Fruit fly (Drosophila melanogaster) whole organism, prepupa: Measurements from ENCODE around the gene yrt.
A peak's percentile ranks its signal among the peaks of the same experiment; 100 is the strongest.

Experiments
- CG10631 ChIP-seq: fragments of 200-800 bp; sonication (Bioruptor generic); optimal IDR thresholded peaks from 2 replicates; lab custom pipeline; 2016; ENCODE audit warnings: missing biosample characterization, missing genetic modification characterization
- CG10669 ChIP-seq: fragments of 200-800 bp; sonication (Bioruptor generic); optimal IDR thresholded peaks from 3 replicates; lab custom pipeline; 2018; ENCODE audit warnings: missing biosample characterization, mild to moderate bottlenecking, missing genetic modification characterization, moderate library complexity
- CG11294 ChIP-seq: fragments of 200-800 bp; sonication (Bioruptor generic); IDR thresholded peaks from 2 replicates; pipeline ENCODE4 v1.3.6; 2022; ENCODE audit warnings: missing biosample characterization, missing genetic modification characterization
- CG11762 ChIP-seq: fragments of 200-800 bp; sonication (Bioruptor generic); optimal IDR thresholded peaks from 3 replicates; lab custom pipeline; 2016; ENCODE audit warnings: missing biosample characterization, missing genetic modification characterization; ENCODE audit not compliant: insufficient read depth
- CG11902 ChIP-seq: fragments of 200-800 bp; sonication (Bioruptor generic); optimal IDR thresholded peaks from 3 replicates; lab custom pipeline; 2016; ENCODE audit warnings: missing biosample characterization, missing genetic modification characterization
- CG15336 ChIP-seq: fragments of 200-800 bp; sonication (Bioruptor generic); IDR thresholded peaks from 2 replicates; pipeline ENCODE4 v1.3.6; 2022; ENCODE audit warnings: missing biosample characterization, missing genetic modification characterization
- CG1621 ChIP-seq: fragments of 200-800 bp; sonication (Bioruptor generic); optimal IDR thresholded peaks from 3 replicates; lab custom pipeline; 2018; ENCODE audit warnings: missing biosample characterization, mild to moderate bottlenecking, missing genetic modification characterization
- CG16779 ChIP-seq: fragments of 200-800 bp; sonication (Bioruptor generic); optimal IDR thresholded peaks from 3 replicates; lab custom pipeline; 2017; ENCODE audit warnings: missing biosample characterization, mild to moderate bottlenecking, missing genetic modification characterization
- CG3032 ChIP-seq: fragments of 200-800 bp; optimal IDR thresholded peaks from 2 replicates; lab custom pipeline; 2019; ENCODE audit warnings: missing biosample characterization, mild to moderate bottlenecking, missing genetic modification characterization, moderate library complexity
- CG31627 ChIP-seq: fragments of 200-800 bp; sonication (Bioruptor generic); optimal IDR thresholded peaks from 3 replicates; lab custom pipeline; 2016; ENCODE audit warnings: missing biosample characterization, missing genetic modification characterization
- CG32006 ChIP-seq: fragments of 200-800 bp; sonication (Bioruptor generic); optimal IDR thresholded peaks from 3 replicates; lab custom pipeline; 2017; ENCODE audit warnings: missing biosample characterization, mild to moderate bottlenecking, missing genetic modification characterization
- CG34406 ChIP-seq: fragments of 200-800 bp; sonication (Bioruptor generic); optimal IDR thresholded peaks from 3 replicates; lab custom pipeline; 2016; ENCODE audit warnings: missing biosample characterization, missing genetic modification characterization
- CG6163 ChIP-seq: fragments of 200-800 bp; sonication (Bioruptor generic); IDR thresholded peaks from 3 replicates; pipeline ENCODE4 v1.3.6; 2022; ENCODE audit warnings: missing biosample characterization, missing genetic modification characterization
- CG6276 ChIP-seq: fragments of 200-800 bp; sonication (Bioruptor generic); optimal IDR thresholded peaks from 2 replicates; lab custom pipeline; 2017; ENCODE audit warnings: missing biosample characterization, mild to moderate bottlenecking, missing genetic modification characterization
- CG6792 ChIP-seq: fragments of 200-800 bp; sonication (Bioruptor generic); optimal IDR thresholded peaks from 3 replicates; lab custom pipeline; 2016; ENCODE audit warnings: missing biosample characterization, missing genetic modification characterization
- CG6808 ChIP-seq: fragments of 200-800 bp; sonication (Bioruptor generic); optimal IDR thresholded peaks from 3 replicates; lab custom pipeline; 2017; ENCODE audit warnings: missing biosample characterization, missing genetic modification characterization, mild to moderate bottlenecking, moderate library complexity, missing genetic modification reagents
- CG7368 ChIP-seq: fragments of 200-800 bp; sonication (Bioruptor generic); optimal IDR thresholded peaks from 3 replicates; lab custom pipeline; 2016; ENCODE audit warnings: missing biosample characterization, missing genetic modification characterization
- CG8119 ChIP-seq: fragments of 200-800 bp; sonication (Bioruptor generic); IDR thresholded peaks from 3 replicates; pipeline ENCODE4 v1.3.6; 2022; ENCODE audit warnings: missing biosample characterization, missing genetic modification characterization
- CG8319 ChIP-seq: fragments of 200-800 bp; sonication (Bioruptor generic); optimal IDR thresholded peaks from 3 replicates; lab custom pipeline; 2016; ENCODE audit warnings: missing biosample characterization, missing genetic modification characterization
- CG9139 ChIP-seq: fragments of 200-800 bp; sonication (Bioruptor generic); optimal IDR thresholded peaks from 3 replicates; lab custom pipeline; 2017; ENCODE audit warnings: missing biosample characterization, mild to moderate bottlenecking, missing genetic modification characterization
- Eip78C ChIP-seq: fragments of 200-800 bp; sonication (Bioruptor generic); peaks from one replicate; lab custom pipeline; 2016; ENCODE audit warnings: missing biosample characterization, missing genetic modification characterization
- Eip93F ChIP-seq: fragments of 200-800 bp; sonication (Bioruptor generic); optimal IDR thresholded peaks from 2 replicates; lab custom pipeline; 2016; ENCODE audit warnings: missing biosample characterization, mild to moderate bottlenecking, missing genetic modification characterization
- Gug ChIP-seq: fragments of 200-800 bp; sonication (Bioruptor generic); IDR thresholded peaks from 2 replicates; pipeline ENCODE4 v1.3.6; 2022; ENCODE audit warnings: missing biosample characterization, missing genetic modification characterization
- Hr39 ChIP-seq: fragments of 200-800 bp; sonication (Bioruptor generic); optimal IDR thresholded peaks from 2 replicates; lab custom pipeline; 2016; ENCODE audit warnings: missing biosample characterization, missing genetic modification characterization
- Hr4 ChIP-seq: fragments of 200-800 bp; sonication (Bioruptor generic); optimal IDR thresholded peaks from 3 replicates; lab custom pipeline; 2016; ENCODE audit warnings: missing biosample characterization, missing genetic modification characterization
- Lpt ChIP-seq: fragments of 200-800 bp; sonication (Bioruptor generic); optimal IDR thresholded peaks from 3 replicates; lab custom pipeline; 2016; ENCODE audit warnings: missing biosample characterization, missing genetic modification characterization
- Smox ChIP-seq: fragments of 200-800 bp; sonication (Bioruptor generic); optimal IDR thresholded peaks from 3 replicates; lab custom pipeline; 2016; ENCODE audit warnings: missing biosample characterization, missing genetic modification characterization
- achi ChIP-seq: fragments of 200-800 bp; sonication (Bioruptor generic); optimal IDR thresholded peaks from 3 replicates; lab custom pipeline; 2016; ENCODE audit warnings: missing biosample characterization, missing genetic modification characterization
- dac ChIP-seq: fragments of 200-800 bp; sonication (Bioruptor generic); optimal IDR thresholded peaks from 2 replicates; lab custom pipeline; 2017; ENCODE audit warnings: missing biosample characterization, mild to moderate bottlenecking, missing genetic modification characterization
- dsx ChIP-seq: fragments of 200-800 bp; optimal IDR thresholded peaks from 3 replicates; lab custom pipeline; 2019; ENCODE audit warnings: missing biosample characterization, mild to moderate bottlenecking, missing genetic modification characterization, moderate library complexity; ENCODE audit not compliant: poor library complexity, severe bottlenecking
- eg ChIP-seq: fragments of 200-800 bp; sonication (Bioruptor generic); IDR thresholded peaks from 3 replicates; pipeline ENCODE4 v1.3.6; 2022; ENCODE audit warnings: missing biosample characterization, missing genetic modification characterization
- net ChIP-seq: fragments of 200-800 bp; sonication (Bioruptor generic); optimal IDR thresholded peaks from 3 replicates; lab custom pipeline; 2016; ENCODE audit warnings: missing biosample characterization, missing genetic modification characterization
- salr ChIP-seq, 2 experiments: fragments of 200-800 bp; sonication (Bioruptor generic); optimal IDR thresholded peaks; 3 replicates each; lab custom pipeline; 2016 to 2018; ENCODE audit warnings: missing biosample characterization in 2 of 2, missing genetic modification characterization in 2 of 2, mild to moderate bottlenecking in 1 of 2
- topi ChIP-seq: fragments of 200-800 bp; sonication (Bioruptor generic); optimal IDR thresholded peaks from 3 replicates; lab custom pipeline; 2016; ENCODE audit warnings: missing biosample characterization, missing genetic modification characterization

The yrt gene

dm6 chr3R:13425470-13426033, 9.2 kb downstream of the yrt start, which contains the start of gene Act87E (continued):
- TF ChIP-seq CG6276 (GFP tag; lab: Kevin White, UChicago) (peak; percentile 28), Hr39 (GFP tag; lab: Kevin White, UChicago) (no peak), Lpt (GFP tag; lab: Kevin White, UChicago) (no peak), achi (GFP tag; lab: Kevin White, UChicago) (peak; percentile 19), dac (no peak), dsx (GFP tag; lab: Kevin White, UChicago) (peak; percentile 23), CG1621 (no peak), Eip78C (GFP tag; lab: Kevin White, UChicago) (peak; percentile 77), CG3032 (tag; lab: Kevin White, UChicago) (peak; percentile 49), CG7368 (GFP tag; lab: Kevin White, UChicago) (no peak), CG16779 (tag; lab: Kevin White, UChicago) (no peak), CG31627 (GFP tag; lab: Kevin White, UChicago) (no peak), CG10631 (GFP tag; lab: Kevin White, UChicago) (peak; percentile 58), CG8119 (GFP tag; lab: Robert Waterston, UW) (peak; percentile 64), CG8319 (GFP tag; lab: Kevin White, UChicago) (no peak), CG6808 (GFP tag; lab: Kevin White, UChicago) (peak; percentile 54)

DNA sequence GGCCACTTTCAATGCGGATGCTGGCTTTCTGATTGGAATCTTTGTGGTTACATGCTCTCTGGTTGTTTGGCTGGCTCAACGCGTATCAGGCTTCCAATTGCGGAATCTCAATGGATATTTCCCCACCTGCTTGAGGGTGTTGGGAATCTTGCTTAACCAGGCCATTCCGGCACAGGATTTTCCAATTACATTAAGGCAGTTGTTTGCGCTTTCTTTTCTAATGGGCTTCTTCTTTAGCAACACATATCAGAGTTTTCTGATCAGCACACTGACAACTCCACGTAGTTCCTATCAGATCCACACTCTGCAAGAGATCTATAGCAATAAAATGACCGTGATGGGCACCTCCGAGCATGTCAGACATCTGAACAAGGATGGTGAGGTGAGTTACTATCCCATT, 12.6 kb downstream of the yrt start:
- TF ChIP-seq topi (GFP tag; lab: Kevin White, UChicago) (no peak), Gug (GFP tag; lab: Robert Waterston, UW) (no peak), net (GFP tag; lab: Kevin White, UChicago) (no peak), CG6163 (GFP tag; lab: Robert Waterston, UW) (no peak), dac (no peak), Hr39 (GFP tag; lab: Kevin White, UChicago) (no peak), CG6792 (no peak), CG32006 (no peak), CG9139 (GFP tag; lab: Kevin White, UChicago) (no peak), CG16779 (tag; lab: Kevin White, UChicago) (no peak)

DNA sequence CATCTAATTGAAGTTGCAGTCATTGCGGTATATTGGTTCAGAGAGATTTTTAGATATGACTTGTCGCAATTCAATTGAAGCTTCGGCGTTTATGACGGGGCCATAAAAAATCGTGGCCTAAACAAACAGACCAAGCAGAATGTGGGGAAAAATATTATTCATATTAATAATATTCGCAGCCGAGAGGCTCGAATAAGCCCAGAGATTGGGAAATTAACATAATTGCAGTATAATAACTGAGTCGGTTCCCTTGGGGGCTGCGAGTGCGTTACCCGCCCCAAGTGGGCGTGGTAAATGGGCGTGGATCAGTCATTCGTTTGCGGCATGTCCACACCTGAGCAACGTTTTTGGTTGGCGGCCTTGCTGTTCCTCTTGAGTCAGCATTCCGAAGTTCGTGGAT, 14.8 kb downstream of the yrt start, which contains the start of gene Ir87a:
TSS of gene Ir87a (plus strand) at position 301 of the 400 bp plus-strand sequence.
- TF ChIP-seq eg (GFP tag; lab: Robert Waterston, UW) (no peak), Hr4 (GFP tag; lab: Kevin White, UChicago) (no peak), Eip93F (GFP tag; lab: Kevin White, UChicago) (no peak), CG9139 (GFP tag; lab: Kevin White, UChicago) (no peak), CG7368 (GFP tag; lab: Kevin White, UChicago) (no peak), salr (GFP tag; optimal IDR thresholded peaks at IDR 0.05; lab: Kevin White, UChicago) (no peak), CG11902 (no peak), CG11762 (GFP tag; lab: Kevin White, UChicago) (no peak), CG32006 (no peak), Smox (GFP tag; lab: Kevin White, UChicago) (no peak), CG34406 (GFP tag; lab: Kevin White, UChicago) (no peak), dsx (GFP tag; lab: Kevin White, UChicago) (no peak), CG31627 (GFP tag; lab: Kevin White, UChicago) (no peak)

DNA sequence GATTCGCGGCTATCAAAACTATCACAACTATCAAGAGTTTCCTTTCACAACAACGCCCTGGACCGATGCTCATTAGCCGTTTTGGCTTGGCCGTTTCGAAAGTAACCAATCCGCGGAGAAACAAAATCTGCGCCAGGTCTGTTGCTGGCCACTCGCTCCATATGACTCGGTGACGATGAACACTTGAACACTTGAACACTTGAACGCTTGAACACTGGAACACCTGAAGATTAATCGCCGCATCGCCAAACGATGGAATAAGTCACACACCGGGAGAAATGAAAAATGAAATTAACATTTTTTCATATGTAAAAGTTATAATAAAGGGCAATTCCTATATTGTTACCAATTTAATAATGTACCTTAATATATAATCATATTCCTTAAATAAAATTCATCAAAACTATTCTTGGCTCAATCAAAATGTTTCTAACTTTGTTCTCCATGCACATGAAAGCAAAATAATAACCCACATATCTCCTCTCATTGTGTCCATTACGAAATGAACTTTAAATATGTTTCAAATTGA, 17.7 kb downstream of the yrt start:
- peak; percentile 10 for TF ChIP-seq CG6276 (GFP tag; lab: Kevin White, UChicago)
- TF ChIP-seq Hr4 (GFP tag; lab: Kevin White, UChicago), result no peak
- peak; percentile 59 for TF ChIP-seq CG32006
- TF ChIP-seq CG15336 (GFP tag; lab: Robert Waterston, UW), result peak; percentile 57
- peak; percentile 34 for TF ChIP-seq Eip78C (GFP tag; lab: Kevin White, UChicago)
- TF ChIP-seq Gug (GFP tag; lab: Robert Waterston, UW), result no peak
- no peak for TF ChIP-seq CG31627 (GFP tag; lab: Kevin White, UChicago)
- TF ChIP-seq CG10669 (GFP tag; lab: Kevin White, UChicago), result no peak
- peak; percentile 52; the same call in 2 of the 3 replicates for TF ChIP-seq CG8119 (GFP tag; lab: Robert Waterston, UW)
- TF ChIP-seq CG11294 (GFP tag; lab: Robert Waterston, UW), result no peak
- TF ChIP-seq, all 60 proteins: peak for 5
